Fruit fly (Drosophila melanogaster) whole organism, embryonic: ENCODE data around the gene AP-1sigma.

Source experiments
- Abd-B ChIP-seq: fragments of 200-800 bp; sonication (Bioruptor generic); optimal IDR thresholded peaks from 2 replicates; lab custom pipeline; 2018; ENCODE audit warnings: missing biosample characterization, mild to moderate bottlenecking, missing genetic modification characterization, moderate library complexity
- Adf1 ChIP-seq: fragments of 200-800 bp; sonication (Bioruptor generic); IDR thresholded peaks from 2 replicates; pipeline ENCODE4 v1.3.6; 2022; ENCODE audit warnings: missing biosample characterization, missing genetic modification characterization
- Awh ChIP-seq: fragments of 200-800 bp; sonication (Bioruptor generic); IDR thresholded peaks from 2 replicates; pipeline ENCODE4, ENCODE4 v1.3.6; 2022; ENCODE audit warnings: missing biosample characterization, missing genetic modification characterization
- B-H2 ChIP-seq: fragments of 200-800 bp; sonication (Bioruptor generic); optimal IDR thresholded peaks from 2 replicates; lab custom pipeline; 2018; ENCODE audit warnings: missing biosample characterization, mild to moderate bottlenecking, missing genetic modification characterization
- CG10147 ChIP-seq: fragments of 200-800 bp; sonication (Bioruptor generic); optimal IDR thresholded peaks from 2 replicates; lab custom pipeline; 2019; ENCODE audit warnings: missing biosample characterization, mild to moderate bottlenecking, missing genetic modification characterization, moderate library complexity
- CG10565 ChIP-seq: fragments of 200-800 bp; sonication (Bioruptor generic); optimal IDR thresholded peaks from 3 replicates; lab custom pipeline; 2016; ENCODE audit warnings: missing biosample characterization, mild to moderate bottlenecking, missing genetic modification characterization
- CG11247 ChIP-seq: fragments of 200-800 bp; sonication (Bioruptor generic); IDR thresholded peaks from 2 replicates; pipeline ENCODE4 v1.3.6; 2022; ENCODE audit warnings: missing biosample characterization, missing genetic modification characterization
- CG12219 ChIP-seq: fragments of 200-800 bp; sonication (Bioruptor generic); optimal IDR thresholded peaks from 3 replicates; lab custom pipeline; 2018; ENCODE audit warnings: missing biosample characterization, mild to moderate bottlenecking, missing genetic modification characterization
- CG12942 ChIP-seq: fragments of 200-800 bp; sonication (Bioruptor generic); optimal IDR thresholded peaks from 3 replicates; lab custom pipeline; 2016; ENCODE audit warnings: missing biosample characterization, missing genetic modification characterization
- CG15269 ChIP-seq: fragments of 200-800 bp; sonication (Bioruptor generic); optimal IDR thresholded peaks from 2 replicates; lab custom pipeline; 2018; ENCODE audit warnings: missing biosample characterization, mild to moderate bottlenecking, missing genetic modification characterization, moderate library complexity
- CG16813 ChIP-seq: fragments of 200-800 bp; sonication (Bioruptor generic); IDR thresholded peaks from 3 replicates; pipeline ENCODE4 v1.3.6; 2022; ENCODE audit warnings: missing biosample characterization, missing genetic modification characterization; ENCODE audit not compliant: partially characterized antibody
- CG1832 ChIP-seq: fragments of 200-800 bp; sonication (Bioruptor generic); optimal IDR thresholded peaks from 2 replicates; lab custom pipeline; 2017; ENCODE audit warnings: missing biosample characterization, mild to moderate bottlenecking, missing genetic modification characterization, inconsistent platforms
- CG18764 ChIP-seq: fragments of 200-800 bp; sonication (Bioruptor generic); optimal IDR thresholded peaks from 3 replicates; lab custom pipeline; 2016; ENCODE audit warnings: missing biosample characterization, missing genetic modification characterization
- CG3065 ChIP-seq: fragments of 200-800 bp; sonication (Bioruptor generic); optimal IDR thresholded peaks from 2 replicates; lab custom pipeline; 2016; ENCODE audit warnings: missing biosample characterization, missing genetic modification characterization
- CG31224 ChIP-seq: fragments of 200-800 bp; sonication (Bioruptor generic); IDR thresholded peaks from 2 replicates; pipeline ENCODE4 v1.3.6; 2022; ENCODE audit warnings: missing biosample characterization, missing genetic modification characterization
- CG3726 ChIP-seq: fragments of 200-800 bp; sonication (Bioruptor generic); IDR thresholded peaks from 3 replicates; pipeline ENCODE4, ENCODE4 v1.3.6; 2022; ENCODE audit warnings: missing biosample characterization, missing genetic modification characterization
- CG8089 ChIP-seq: fragments of 200-800 bp; sonication (Bioruptor generic); optimal IDR thresholded peaks from 3 replicates; lab custom pipeline; 2016; ENCODE audit warnings: missing biosample characterization, missing genetic modification characterization
- CG8290 ChIP-seq, 3 experiments: fragments of 200-800 bp; sonication (Bioruptor generic); optimal IDR thresholded peaks; 2 replicates each; lab custom pipeline; 2016 to 2019; ENCODE audit warnings: missing biosample characterization in 3 of 3, missing genetic modification characterization in 3 of 3, mild to moderate bottlenecking in 2 of 3, moderate library complexity in 1 of 3
- CG9609 ChIP-seq: fragments of 200-800 bp; sonication (Bioruptor generic); optimal IDR thresholded peaks from 3 replicates; lab custom pipeline; 2016; ENCODE audit warnings: missing biosample characterization, missing genetic modification characterization
- CG9817 ChIP-seq: fragments of 200-800 bp; sonication (Bioruptor generic); optimal IDR thresholded peaks from 2 replicates; lab custom pipeline; 2018; ENCODE audit warnings: missing biosample characterization, mild to moderate bottlenecking, missing genetic modification characterization, moderate library complexity
- Dip3 ChIP-seq: fragments of 200-800 bp; sonication (Bioruptor generic); optimal IDR thresholded peaks from 3 replicates; lab custom pipeline; 2016; ENCODE audit warnings: missing biosample characterization, missing genetic modification characterization
- HLHmδ ChIP-seq: fragments of 200-800 bp; sonication (Bioruptor generic); optimal IDR thresholded peaks from 2 replicates; lab custom pipeline; 2018; ENCODE audit warnings: missing biosample characterization, mild to moderate bottlenecking, missing genetic modification characterization, moderate library complexity
- NK7.1 ChIP-seq: fragments of 200-800 bp; sonication (Bioruptor generic); optimal IDR thresholded peaks from 3 replicates; lab custom pipeline; 2016; ENCODE audit warnings: missing biosample characterization, missing genetic modification characterization
- Oli ChIP-seq: fragments of 200-800 bp; sonication (Bioruptor generic); optimal IDR thresholded peaks from 2 replicates; lab custom pipeline; 2018; ENCODE audit warnings: missing biosample characterization, mild to moderate bottlenecking, missing genetic modification characterization, moderate library complexity
- Sin3A ChIP-seq: fragments of >200 bp; optimal IDR thresholded peaks from 2 replicates; lab custom pipeline; 2018
- Six4 ChIP-seq: fragments of 200-800 bp; sonication (Bioruptor generic); optimal IDR thresholded peaks from 2 replicates; lab custom pipeline; 2016; ENCODE audit warnings: missing biosample characterization, missing genetic modification characterization
- br ChIP-seq: fragments of >200 bp; optimal IDR thresholded peaks from 2 replicates; lab custom pipeline; 2017
- ci ChIP-seq: fragments of 200-800 bp; sonication (Bioruptor generic); IDR thresholded peaks from 3 replicates; pipeline ENCODE4 v1.3.6; 2022; ENCODE audit warnings: missing biosample characterization, missing genetic modification characterization
- cwo ChIP-seq: fragments of 200-800 bp; sonication (Bioruptor generic); optimal IDR thresholded peaks from 3 replicates; lab custom pipeline; 2017; ENCODE audit warnings: missing biosample characterization, missing genetic modification characterization, mild to moderate bottlenecking, moderate library complexity, missing genetic modification reagents
- ems ChIP-seq: fragments of 200-800 bp; sonication (Bioruptor generic); optimal IDR thresholded peaks from 3 replicates; lab custom pipeline; 2016; ENCODE audit warnings: missing biosample characterization, missing genetic modification characterization
- exex ChIP-seq: fragments of 200-800 bp; sonication (Bioruptor generic); optimal IDR thresholded peaks from 4 replicates; lab custom pipeline; 2018; ENCODE audit warnings: missing biosample characterization, mild to moderate bottlenecking, missing genetic modification characterization, moderate library complexity
- gsb ChIP-seq: fragments of 200-800 bp; sonication (Bioruptor generic); IDR thresholded peaks from 2 replicates; pipeline ENCODE4 v1.3.6; 2022; ENCODE audit warnings: missing biosample characterization, missing genetic modification characterization
- hth ChIP-seq: fragments of >200 bp; optimal IDR thresholded peaks from 2 replicates; lab custom pipeline; 2017; ENCODE audit warnings: inconsistent platforms
- inv ChIP-seq: fragments of 200-800 bp; sonication (Bioruptor generic); IDR thresholded peaks from 2 replicates; pipeline ENCODE4 v1.3.6; 2022; ENCODE audit warnings: missing biosample characterization, missing genetic modification characterization; ENCODE audit not compliant: partially characterized antibody
- kay ChIP-seq: fragments of 200-800 bp; sonication (Bioruptor generic); optimal IDR thresholded peaks from 2 replicates; lab custom pipeline; 2016; ENCODE audit warnings: missing biosample characterization, missing genetic modification characterization
- lbe ChIP-seq: fragments of 200-800 bp; sonication (Bioruptor generic); optimal IDR thresholded peaks from 2 replicates; lab custom pipeline; 2016; ENCODE audit warnings: missing biosample characterization, mild to moderate bottlenecking, missing genetic modification characterization
- maf-S ChIP-seq: fragments of 200-800 bp; sonication (Bioruptor generic); optimal IDR thresholded peaks from 2 replicates; lab custom pipeline; 2016; ENCODE audit warnings: missing biosample characterization, missing genetic modification characterization
- otp ChIP-seq: fragments of 200-800 bp; sonication (Bioruptor generic); IDR thresholded peaks from 3 replicates; pipeline ENCODE4, ENCODE4 v1.3.6; 2022; ENCODE audit warnings: missing biosample characterization, missing genetic modification characterization
- pan ChIP-seq, 4 experiments: fragments of >200 bp in 3 of 4; fragments of 200-800 bp in 1 of 4; sonication (Bioruptor generic) in 1 of 4; optimal IDR thresholded peaks in 3 of 4; IDR thresholded peaks in 1 of 4; 2 replicates each; pipeline versions ENCODE4 v1.3.6 to Lab custom; 2017 to 2022; ENCODE audit warnings: missing biosample characterization in 2 of 4, missing genetic modification characterization in 2 of 4, mixed read lengths in 1 of 4
- phol ChIP-seq: fragments of 200-800 bp; sonication (Bioruptor generic); optimal IDR thresholded peaks from 3 replicates; lab custom pipeline; 2018; ENCODE audit warnings: missing biosample characterization, mild to moderate bottlenecking, missing genetic modification characterization, moderate library complexity
- row ChIP-seq: fragments of 200-800 bp; sonication (Bioruptor generic); IDR thresholded peaks from 3 replicates; pipeline ENCODE4 v1.3.6; 2022; ENCODE audit warnings: missing biosample characterization, missing genetic modification characterization
- slou ChIP-seq: fragments of 200-800 bp; sonication (Bioruptor generic); optimal IDR thresholded peaks from 3 replicates; lab custom pipeline; 2016; ENCODE audit warnings: missing biosample characterization, missing genetic modification characterization
- tio ChIP-seq: fragments of 200-800 bp; sonication (Bioruptor generic); optimal IDR thresholded peaks from 2 replicates; lab custom pipeline; 2017; ENCODE audit warnings: missing biosample characterization, missing genetic modification characterization, inconsistent platforms
- toy ChIP-seq: fragments of 200-800 bp; sonication (Bioruptor generic); IDR thresholded peaks from 2 replicates; pipeline ENCODE4 v1.3.6; 2022; ENCODE audit warnings: missing biosample characterization, missing genetic modification characterization
- trem ChIP-seq: fragments of 200-800 bp; optimal IDR thresholded peaks from 3 replicates; lab custom pipeline; 2019; ENCODE audit warnings: missing biosample characterization, mild to moderate bottlenecking, missing genetic modification characterization, moderate library complexity

The AP-1sigma gene

dm6 chr3R:23920874-23921539 lies 37.4 kb upstream of the AP-1sigma start (continued):
- TF ChIP-seq HLHmδ (GFP tag; lab: Kevin White, UChicago), result no peak
- TF ChIP-seq phol (tag; lab: Kevin White, UChicago), result peak; percentile 16
- TF ChIP-seq CG1832, result no peak
- TF ChIP-seq CG16813 (GFP tag; lab: Robert Waterston, UW), result no peak
- TF ChIP-seq Six4, result no peak
- no peak for TF ChIP-seq br (lab: Kevin White, UChicago)
- TF ChIP-seq CG12219, result peak; percentile 36
- peak; percentile 71 for TF ChIP-seq gsb (GFP tag; lab: Robert Waterston, UW)
- peak; percentile 64 for TF ChIP-seq Awh (GFP tag; lab: Robert Waterston, UW)
- TF ChIP-seq hth (lab: Kevin White, UChicago), result no peak
- TF ChIP-seq CG3065, result no peak
- peak; percentile 31 for TF ChIP-seq Dip3 (GFP tag; lab: Kevin White, UChicago)
- no peak for TF ChIP-seq tio (GFP tag; lab: Kevin White, UChicago)
- TF ChIP-seq exex (tag; lab: Kevin White, UChicago), result no peak
- TF ChIP-seq pan (optimal IDR thresholded peaks at IDR 0.05; lab: Kevin White, UChicago), result no peak
- TF ChIP-seq pan (GFP tag; optimal IDR thresholded peaks at IDR 0.05 in 1 of 2, IDR thresholded peaks at IDR 0.05 in 1 of 2), result peak in 1 of 2 experiments; percentile 38
- TF ChIP-seq maf-S (GFP tag; lab: Kevin White, UChicago), result no peak
- no peak for TF ChIP-seq inv
- no peak for TF ChIP-seq CG10565 (GFP tag; lab: Kevin White, UChicago)
- peak; percentile 66 for TF ChIP-seq CG11247 (GFP tag; lab: Robert Waterston, UW)
- no peak for TF ChIP-seq CG8290 (GFP tag; optimal IDR thresholded peaks at IDR 0.05; lab: Kevin White, UChicago)
- peak in 1 of 2 experiments; percentile 95 for TF ChIP-seq CG8290 (tag; optimal IDR thresholded peaks at IDR 0.05; lab: Kevin White, UChicago)
- TF ChIP-seq toy, result peak; percentile 56; the same call in 1 of the 2 replicates
- no peak for TF ChIP-seq slou (GFP tag; lab: Kevin White, UChicago)
- TF ChIP-seq CG9609 (GFP tag; lab: Kevin White, UChicago), result peak; percentile 13
- TF ChIP-seq trem (tag; lab: Kevin White, UChicago), result no peak
- TF ChIP-seq Sin3A (lab: Kevin White, UChicago), result no peak
- TF ChIP-seq otp, result 0 out of 3 replicates have a peak, but pooled peaks have one; percentile 40
- peak; percentile 51 for TF ChIP-seq Abd-B
- TF ChIP-seq row (GFP tag; lab: Robert Waterston, UW), result peak; percentile 76
- TF ChIP-seq ci (GFP tag; lab: Robert Waterston, UW), result peak; percentile 89
- TF ChIP-seq CG8089, result no peak
- peak; percentile 72 for TF ChIP-seq CG9817 (tag; lab: Kevin White, UChicago)
- TF ChIP-seq kay (GFP tag; lab: Kevin White, UChicago), result no peak
- TF ChIP-seq CG18764 (GFP tag; lab: Kevin White, UChicago), result no peak
- peak; percentile 53 for TF ChIP-seq cwo (GFP tag; lab: Kevin White, UChicago)
- TF ChIP-seq NK7.1 (GFP tag; lab: Kevin White, UChicago), result no peak
- no peak for TF ChIP-seq lbe (GFP tag; lab: Kevin White, UChicago)
- peak; percentile 60 for TF ChIP-seq CG10147
- TF ChIP-seq CG3726, result no peak
- peak; percentile 43 for TF ChIP-seq CG15269 (tag; lab: Kevin White, UChicago)
- TF ChIP-seq ems (GFP tag; lab: Kevin White, UChicago), result peak; percentile 7
- TF ChIP-seq CG12942 (GFP tag; lab: Kevin White, UChicago), result no peak
- peak; percentile 78 for TF ChIP-seq CG31224 (GFP tag; lab: Robert Waterston, UW)
- peak; percentile 85 for TF ChIP-seq B-H2 (GFP tag; lab: Kevin White, UChicago)
- peak; percentile 60 for TF ChIP-seq Adf1 (GFP tag; lab: Robert Waterston, UW)
- no peak for TF ChIP-seq Oli (tag; lab: Kevin White, UChicago)
